Fruit fly (Drosophila melanogaster): Measurements from ENCODE around the gene CG32054.

- TF ChIP-seq Myc (optimal IDR thresholded peaks at IDR 0.05) = no peak
- TF ChIP-seq Sin3A (optimal IDR thresholded peaks at IDR 0.05) = no peak
- TF ChIP-seq psq (optimal IDR thresholded peaks at IDR 0.05) = no peak
Observed at dm6 chr3L:10098015-10098414, 3.5 kb upstream of the CG32054 start, which contains the start of gene Srg2.

Measured in Kc167 (cell line).